Worm (Caenorhabditis elegans): ENCODE results near the gene srh-286.

- TF ChIP-seq hlh-4 (tag; optimal IDR thresholded peaks at IDR 0.05) (no peak), isw-1 (GFP tag; IDR thresholded peaks at IDR 0.05) (no peak), swsn-7 (tag; optimal IDR thresholded peaks at IDR 0.05) (no peak), lin-39 (tag; optimal IDR thresholded peaks at IDR 0.05) (no peak), fkh-10 (GFP tag; optimal IDR thresholded peaks at IDR 0.05) (no peak), nhr-19 (GFP tag; conservative IDR thresholded peaks at IDR 0.05) (no peak), irx-1 (tag; optimal IDR thresholded peaks at IDR 0.05) (no peak), fos-1 (tag; optimal IDR thresholded peaks at IDR 0.05) (no peak), pag-3 (tag; optimal IDR thresholded peaks at IDR 0.05; ENCODE audit: borderline replicate concordance, insufficient read depth) (no peak), nhr-28 (tag; optimal IDR thresholded peaks at IDR 0.05) (no peak), ama-1 (optimal IDR thresholded peaks at IDR 0.05) (no peak), rnt-1 (tag; optimal IDR thresholded peaks at IDR 0.05) (no peak), ceh-63 (GFP tag; optimal IDR thresholded peaks at IDR 0.05) (no peak)
Measured at ce11 chrV:17828310-17828709, 15.7 kb downstream of the srh-286 start, which contains the start of gene srh-304.

All from whole organism, L1 larva.